Worm (Caenorhabditis elegans): ENCODE measurements around the gene slcf-2.

The slcf-2 gene

ce11 chrX:3380167-3380566 lies 13.5 kb upstream of the slcf-2 start, which contains the start of gene ZK563.7:
Gene ZK563.7 (plus strand): TSS chrX:3380467.
- TF ChIP-seq somi-1 (GFP tag; optimal IDR thresholded peaks at IDR 0.05), result no peak
- no peak for TF ChIP-seq madf-10 (tag; optimal IDR thresholded peaks at IDR 0.05)
- no peak for TF ChIP-seq aptf-2 (GFP tag; conservative IDR thresholded peaks at IDR 0.05)
- no peak for TF ChIP-seq B0261.1 (tag; optimal IDR thresholded peaks at IDR 0.05)
- no peak for TF ChIP-seq ztf-6 (GFP tag; IDR thresholded peaks at IDR 0.05)
- TF ChIP-seq ceh-40 (GFP tag; IDR thresholded peaks at IDR 0.05), result no peak

ce11 chrX:3385362-3385761 lies 8.3 kb upstream of the slcf-2 start, which contains the start of gene acp-1:
Gene acp-1 (minus strand): TSS chrX:3385462.
- no peak for TF ChIP-seq nfya-1 (tag; optimal IDR thresholded peaks at IDR 0.05; ENCODE audit: borderline replicate concordance, insufficient read depth)
- TF ChIP-seq cebp-2 (GFP tag; IDR thresholded peaks at IDR 0.05), result no peak
- TF ChIP-seq K12H6.12 (tag; optimal IDR thresholded peaks at IDR 0.05), result no peak
- TF ChIP-seq F22D6.2 (tag; optimal IDR thresholded peaks at IDR 0.05), result no peak
- TF ChIP-seq F49E8.2 (tag; optimal IDR thresholded peaks at IDR 0.05; ENCODE audit: insufficient read depth), result no peak
- no peak for TF ChIP-seq let-607 (tag; optimal IDR thresholded peaks at IDR 0.05)
- TF ChIP-seq hmg-20 (GFP tag; IDR thresholded peaks at IDR 0.05), result no peak
- TF ChIP-seq zfh-2 (GFP tag; conservative IDR thresholded peaks at IDR 0.05), result no peak
- TF ChIP-seq cebp-1 (GFP tag; IDR thresholded peaks at IDR 0.05), result no peak
- TF ChIP-seq cebp-1 (tag; optimal IDR thresholded peaks at IDR 0.05), result no peak
- no peak for TF ChIP-seq D2030.7 (GFP tag; IDR thresholded peaks at IDR 0.05)
- TF ChIP-seq snpc-3.4 (tag; optimal IDR thresholded peaks at IDR 0.05), result no peak
- no peak for TF ChIP-seq ceh-79 (tag; optimal IDR thresholded peaks at IDR 0.05)
- no peak for TF ChIP-seq snpc-1.3 (tag; optimal IDR thresholded peaks at IDR 0.05; ENCODE audit: insufficient read depth)

ce11 chrX:3396735-3397134 lies 3.1 kb downstream of the slcf-2 start:
- no peak for TF ChIP-seq snpc-1.3 (tag; optimal IDR thresholded peaks at IDR 0.05; ENCODE audit: insufficient read depth)
- TF ChIP-seq nhr-90 (tag; optimal IDR thresholded peaks at IDR 0.05), result no peak
- TF ChIP-seq F52B5.7 (tag; optimal IDR thresholded peaks at IDR 0.05), result no peak
- no peak for TF ChIP-seq madf-8 (GFP tag; conservative IDR thresholded peaks at IDR 0.05)
- TF ChIP-seq lsy-27 (tag; optimal IDR thresholded peaks at IDR 0.05; ENCODE audit: borderline replicate concordance, insufficient read depth), result no peak
- no peak for TF ChIP-seq Y79H2A.3 (GFP tag; conservative IDR thresholded peaks at IDR 0.05)
- TF ChIP-seq cebp-1 (GFP tag; IDR thresholded peaks at IDR 0.05), result no peak
- no peak for TF ChIP-seq cebp-1 (tag; optimal IDR thresholded peaks at IDR 0.05)
- no peak for TF ChIP-seq F39B2.1 (GFP tag; IDR thresholded peaks at IDR 0.05)
- no peak for TF ChIP-seq madf-10 (tag; optimal IDR thresholded peaks at IDR 0.05)
- TF ChIP-seq akir-1 (GFP tag; optimal IDR thresholded peaks at IDR 0.05), result no peak
- no peak for TF ChIP-seq lir-1 (GFP tag; conservative IDR thresholded peaks at IDR 0.05)

- TF ChIP-seq F22D6.2 (tag; optimal IDR thresholded peaks at IDR 0.05), result no peak
- TF ChIP-seq unc-130 (GFP tag; optimal IDR thresholded peaks at IDR 0.05), result no peak
- no peak for TF ChIP-seq K12H6.12 (tag; optimal IDR thresholded peaks at IDR 0.05)
- TF ChIP-seq Y53F4B.3 (GFP tag; IDR thresholded peaks at IDR 0.05), result no peak
- no peak for TF ChIP-seq rec-8 (tag; optimal IDR thresholded peaks at IDR 0.05)
- no peak for TF ChIP-seq die-1 (tag; optimal IDR thresholded peaks at IDR 0.05)
- TF ChIP-seq ceh-91 (GFP tag; IDR thresholded peaks at IDR 0.05), result no peak
- TF ChIP-seq nhr-90 (tag; optimal IDR thresholded peaks at IDR 0.05), result no peak
- no peak for TF ChIP-seq ceh-58 (GFP tag; IDR thresholded peaks at IDR 0.05)
Observed at ce11 chrX:3399917-3400316, 6.3 kb downstream of the slcf-2 start, which contains the start of gene cht-1. Gene cht-1 (minus strand): TSS chrX:3400017.

All from whole organism, young adult.